Worm (Caenorhabditis elegans) whole organism, L4/young adult: ENCODE results near the gene rpl-22.

Experiments used
- W03F9.2 ChIP-seq: fragments of 150-350 bp; optimal IDR thresholded peaks from 2 replicates; lab custom pipeline; 2014; ENCODE audit warnings: missing biosample characterization, missing genetic modification characterization
- dao-5 ChIP-seq: sonication (generic microtip); optimal IDR thresholded peaks from 2 replicates; lab custom pipeline; 2016; ENCODE audit warnings: missing genotype, missing genetic modification characterization, moderate library complexity, missing compliant biosample characterization
- him-1 ChIP-seq: sonication (generic microtip); optimal IDR thresholded peaks from 2 replicates; lab custom pipeline; 2016; ENCODE audit warnings: missing genotype, missing genetic modification reagents, missing genetic modification characterization, missing compliant biosample characterization

DNA sequence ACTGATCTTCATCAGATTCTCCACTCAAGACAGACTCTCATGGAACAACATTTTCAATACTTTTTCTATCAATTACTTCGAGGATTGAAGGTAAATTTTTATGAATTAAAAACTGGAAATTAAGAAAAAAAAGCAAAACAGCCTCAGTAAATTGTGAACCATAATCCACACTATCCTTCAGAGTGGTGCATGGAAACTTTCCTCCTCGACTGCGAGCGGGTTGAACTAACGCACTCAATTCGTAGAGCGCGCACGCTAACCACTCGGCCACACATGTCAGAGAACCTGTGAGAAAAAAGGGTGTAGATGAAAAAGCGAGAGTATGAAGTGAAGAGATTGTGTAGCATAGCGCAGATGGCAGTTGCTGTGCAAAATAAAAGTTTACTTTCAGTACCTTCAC, 49.6 kb downstream of the rpl-22 start:
- TF ChIP-seq him-1 (tag; lab: Kevin White, UChicago) (peak; percentile 86), dao-5 (tag; lab: Kevin White, UChicago) (peak; percentile 76), W03F9.2 (tag; lab: Kevin White, UChicago) (peak; percentile 32)
